Fruit fly (Drosophila melanogaster) whole organism, wandering third instar larva: Measurements from ENCODE around the gene CG12481.

Experiments used
- Abd-B ChIP-seq: fragments of >200 bp; optimal IDR thresholded peaks from 2 replicates; lab custom pipeline; 2017; ENCODE audit warnings: missing biosample characterization, missing genetic modification characterization
- CG32264 ChIP-seq: fragments of 200-800 bp; sonication (Bioruptor generic); optimal IDR thresholded peaks from 2 replicates; lab custom pipeline; 2016; ENCODE audit warnings: missing biosample characterization, missing genetic modification characterization
- CG9705 ChIP-seq: fragments of 200-800 bp; sonication (Bioruptor generic); optimal IDR thresholded peaks from 2 replicates; lab custom pipeline; 2018; ENCODE audit warnings: missing biosample characterization, mild to moderate bottlenecking, missing genetic modification characterization
- CrebA ChIP-seq: fragments of 200-800 bp; sonication (Bioruptor generic); optimal IDR thresholded peaks from 2 replicates; lab custom pipeline; 2016; ENCODE audit warnings: missing biosample characterization, mild to moderate bottlenecking, missing genetic modification characterization, borderline replicate concordance
- Dfd ChIP-seq: fragments of >200 bp; optimal IDR thresholded peaks from 2 replicates; lab custom pipeline; 2017; ENCODE audit warnings: missing biosample characterization, missing genetic modification characterization
- Dif ChIP-seq: fragments of 200-275, 200-300 bp; sonication (Bioruptor generic); optimal IDR thresholded peaks from 2 replicates; lab custom pipeline; 2018; ENCODE audit warnings: missing biosample characterization, missing genetic modification characterization; ENCODE audit not compliant: partially characterized antibody
- Hr78 ChIP-seq: fragments of >200 bp; optimal IDR thresholded peaks from 2 replicates; lab custom pipeline; 2017; ENCODE audit warnings: missing biosample characterization, missing genetic modification characterization
- Hr83 ChIP-seq: fragments of 200-300 bp; sonication (Bioruptor generic); optimal IDR thresholded peaks from 2 replicates; lab custom pipeline; 2016; ENCODE audit warnings: missing biosample characterization, mild to moderate bottlenecking, missing genetic modification characterization, moderate library complexity; ENCODE audit not compliant: poor library complexity, severe bottlenecking
- Mio ChIP-seq: sonication (Bioruptor generic); optimal IDR thresholded peaks from 2 replicates; lab custom pipeline; 2016; ENCODE audit warnings: missing biosample characterization, missing genetic modification characterization
- Myc ChIP-seq: fragments of >200 bp; optimal IDR thresholded peaks from 2 replicates; lab custom pipeline; 2017
- N ChIP-seq: fragments of >200 bp; optimal IDR thresholded peaks from 2 replicates; lab custom pipeline; 2018; ENCODE audit warnings: missing biosample characterization, missing external identifiers, missing genetic modification characterization
- OdsH ChIP-seq: fragments of 200-800 bp; sonication (Bioruptor generic); optimal IDR thresholded peaks from 2 replicates; lab custom pipeline; 2016; ENCODE audit warnings: missing biosample characterization, mild to moderate bottlenecking, missing genetic modification characterization
- Rel ChIP-seq, 2 experiments: fragments of 200-800 bp; sonication (Bioruptor generic) in 1 of 2; optimal IDR thresholded peaks; 2 replicates in 1 of 2; 3 replicates in 1 of 2; lab custom pipeline; 2016 to 2019; ENCODE audit warnings: mild to moderate bottlenecking in 2 of 2, missing biosample characterization in 2 of 2, missing genetic modification characterization in 2 of 2, moderate library complexity in 1 of 2
- Sp1 ChIP-seq: fragments of 200-800 bp; sonication (Bioruptor generic); optimal IDR thresholded peaks from 3 replicates; lab custom pipeline; 2019; ENCODE audit warnings: missing biosample characterization, mild to moderate bottlenecking, missing genetic modification characterization, moderate library complexity
- Vsx2 ChIP-seq: fragments of 200-300, 225-300 bp; sonication (Bioruptor generic); optimal IDR thresholded peaks from 2 replicates; lab custom pipeline; 2018; ENCODE audit warnings: missing biosample characterization, missing genetic modification characterization; ENCODE audit not compliant: partially characterized antibody
- brk ChIP-seq: fragments of 200-800 bp; sonication (Bioruptor generic); optimal IDR thresholded peaks from 2 replicates; lab custom pipeline; 2016; ENCODE audit warnings: missing biosample characterization, mild to moderate bottlenecking, missing genetic modification characterization
- dl ChIP-seq, 2 experiments: fragments of 175-275, 200-275 bp in 1 of 2; fragments of 200-275 bp in 1 of 2; sonication (Bioruptor generic); optimal IDR thresholded peaks; lab custom pipeline; 2018; ENCODE audit warnings: mild to moderate bottlenecking in 2 of 2, missing biosample characterization in 2 of 2, missing genetic modification characterization in 2 of 2, moderate library complexity in 2 of 2; ENCODE audit not compliant: partially characterized antibody in 2 of 2, insufficient read depth in 1 of 2
- dmrt93B ChIP-seq: fragments of 200-800 bp; sonication (Bioruptor generic); optimal IDR thresholded peaks from 2 replicates; lab custom pipeline; 2018; ENCODE audit warnings: missing biosample characterization, mild to moderate bottlenecking, missing genetic modification characterization
- dsf ChIP-seq: sonication (Bioruptor generic); optimal IDR thresholded peaks from 2 replicates; lab custom pipeline; 2016; ENCODE audit warnings: missing biosample characterization, missing genetic modification characterization, borderline replicate concordance
- ey ChIP-seq: fragments of 200-800 bp; sonication (Bioruptor generic); optimal IDR thresholded peaks from 2 replicates; lab custom pipeline; 2016; ENCODE audit warnings: missing biosample characterization, missing genetic modification characterization
- foxo ChIP-seq, 2 experiments: fragments of 200-800 bp; sonication (Bioruptor generic); optimal IDR thresholded peaks; 2 replicates in 1 of 2; 3 replicates in 1 of 2; lab custom pipeline; 2016 to 2017; ENCODE audit warnings: missing biosample characterization in 2 of 2, missing genetic modification characterization in 2 of 2
- fru ChIP-seq: fragments of 200-800 bp; sonication (Bioruptor generic); optimal IDR thresholded peaks from 3 replicates; lab custom pipeline; 2016; ENCODE audit warnings: missing biosample characterization, mild to moderate bottlenecking, missing genetic modification characterization
- h ChIP-seq: fragments of 200-800 bp; sonication (Bioruptor generic); optimal IDR thresholded peaks from 3 replicates; lab custom pipeline; 2016; ENCODE audit warnings: missing biosample characterization, mild to moderate bottlenecking, missing genetic modification characterization
- jim ChIP-seq: fragments of 175-275, 200-325 bp; sonication (Bioruptor generic); optimal IDR thresholded peaks from 2 replicates; lab custom pipeline; 2016; ENCODE audit warnings: missing biosample characterization, mild to moderate bottlenecking, missing genetic modification characterization
- pan ChIP-seq: fragments of >200 bp; optimal IDR thresholded peaks from 2 replicates; lab custom pipeline; 2017
- psq ChIP-seq: fragments of 200-800 bp; sonication (Bioruptor generic); optimal IDR thresholded peaks from 3 replicates; lab custom pipeline; 2017; ENCODE audit warnings: missing biosample characterization, mild to moderate bottlenecking, missing genetic modification characterization, moderate library complexity
- rgr ChIP-seq: fragments of 200-800 bp; sonication (Bioruptor generic); optimal IDR thresholded peaks from 3 replicates; lab custom pipeline; 2016; ENCODE audit warnings: missing biosample characterization, mild to moderate bottlenecking, missing genetic modification characterization
- sage ChIP-seq: fragments of 200-800 bp; sonication (Bioruptor generic); optimal IDR thresholded peaks from 2 replicates; lab custom pipeline; 2016; ENCODE audit warnings: missing biosample characterization, mild to moderate bottlenecking, missing genetic modification characterization
- sv ChIP-seq: fragments of 200-800 bp; sonication (Bioruptor generic); optimal IDR thresholded peaks from 3 replicates; lab custom pipeline; 2016; ENCODE audit warnings: missing biosample characterization, missing genetic modification characterization
- usp ChIP-seq: fragments of >200 bp; optimal IDR thresholded peaks from 2 replicates; lab custom pipeline; 2017; ENCODE audit warnings: missing biosample characterization, missing genetic modification characterization
- woc ChIP-seq: sonication (Bioruptor generic); optimal IDR thresholded peaks from 2 replicates; lab custom pipeline; 2016; ENCODE audit warnings: missing biosample characterization, mild to moderate bottlenecking, missing genetic modification characterization

CG12481 gene

DNA sequence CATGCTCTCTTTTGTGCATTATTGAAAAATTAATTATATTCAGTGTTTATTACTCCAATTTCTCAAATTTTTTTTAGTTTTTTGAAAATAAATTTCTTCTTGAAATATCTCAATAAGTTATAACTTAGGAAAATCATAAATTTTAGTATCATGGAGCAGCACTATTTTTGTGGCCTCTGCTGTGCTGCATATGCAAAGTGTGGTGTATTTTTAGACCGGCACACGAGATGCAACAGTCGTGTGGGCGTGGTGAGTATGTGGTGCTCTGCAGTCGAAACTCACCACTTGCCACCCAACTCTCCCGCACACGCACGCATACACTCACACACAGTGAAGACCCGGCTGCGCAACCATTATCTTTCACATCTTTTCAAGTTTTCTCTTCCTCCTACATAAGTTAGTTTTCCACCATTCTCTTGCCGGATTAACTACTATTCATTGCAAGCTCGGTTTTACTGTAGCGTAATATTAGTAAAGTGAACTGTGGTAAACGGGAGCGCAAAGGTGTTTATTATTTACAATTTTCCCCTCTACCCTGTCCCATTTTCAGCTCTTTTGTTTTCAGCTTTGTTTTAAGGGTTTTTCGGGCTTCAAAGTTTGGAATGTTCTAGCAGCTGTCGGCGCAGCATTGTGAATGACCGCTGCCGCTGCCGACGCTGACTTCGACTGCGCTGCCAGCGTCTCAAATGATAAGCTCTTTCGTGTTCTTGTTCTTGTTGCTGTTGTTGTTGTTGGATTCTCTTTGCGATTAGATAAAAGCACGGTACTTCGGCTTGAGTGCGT lies 21.6 kb downstream of the CG12481 start (continued):
- no peak for TF ChIP-seq Dfd (GFP tag; lab: Kevin White, UChicago)
- peak; percentile 37 for TF ChIP-seq ey (GFP tag; lab: Kevin White, UChicago)
- TF ChIP-seq Myc (lab: Kevin White, UChicago): no peak
- no peak for TF ChIP-seq Abd-B
- TF ChIP-seq OdsH (GFP tag; lab: Kevin White, UChicago): no peak
- TF ChIP-seq pan (lab: Kevin White, UChicago): no peak
- TF ChIP-seq Vsx2 (GFP tag; lab: Kevin White, UChicago): no peak
- TF ChIP-seq, all 38 proteins: peak for 12

DNA sequence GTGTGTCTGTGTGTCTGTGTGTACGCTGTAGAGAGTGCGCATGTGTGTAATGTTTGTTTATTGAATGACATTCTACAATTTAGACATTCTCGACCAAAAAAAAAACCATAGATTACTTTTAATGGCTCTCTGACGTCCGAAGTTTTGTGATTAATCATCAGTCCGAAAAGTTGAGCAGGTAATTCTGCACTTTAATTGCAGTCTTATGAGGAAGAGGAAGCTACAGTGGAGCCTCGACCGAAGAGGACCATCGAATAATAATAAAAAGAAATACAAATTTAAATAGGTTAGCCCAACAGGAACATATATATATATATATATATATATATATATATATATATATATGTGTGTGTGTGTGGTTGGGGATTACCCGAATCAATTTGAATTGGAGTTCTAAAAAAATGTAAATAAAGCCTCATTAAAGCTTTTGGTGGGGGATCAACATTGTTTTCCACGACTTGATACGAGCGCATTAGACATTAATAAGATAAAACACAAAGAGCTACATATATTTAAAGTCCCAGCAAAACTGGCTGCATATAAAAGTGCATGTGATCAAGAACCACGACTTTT lies 22.2 kb downstream of the CG12481 start:
- peak; percentile 2 for TF ChIP-seq fru (GFP tag; lab: Kevin White, UChicago)
- TF ChIP-seq usp (GFP tag; lab: Kevin White, UChicago): no peak
- TF ChIP-seq Rel (GFP tag; optimal IDR thresholded peaks at IDR 0.05; lab: Kevin White, UChicago): no peak
- peak; percentile 62 for TF ChIP-seq Rel (tag; optimal IDR thresholded peaks at IDR 0.05; lab: Kevin White, UChicago)
- TF ChIP-seq sv (GFP tag; lab: Kevin White, UChicago): no peak
- peak; percentile 2 for TF ChIP-seq Sp1 (GFP tag; lab: Kevin White, UChicago)
- no peak for TF ChIP-seq N (GFP tag; lab: Kevin White, UChicago)
- peak; percentile 20 for TF ChIP-seq ey (GFP tag; lab: Kevin White, UChicago)
- no peak for TF ChIP-seq CG32264 (GFP tag; lab: Kevin White, UChicago)
- peak in 1 of 2 experiments; percentile 28 for TF ChIP-seq foxo (GFP tag; optimal IDR thresholded peaks at IDR 0.05; lab: Kevin White, UChicago)
- TF ChIP-seq jim (GFP tag; lab: Kevin White, UChicago): no peak
- TF ChIP-seq Hr78 (GFP tag; lab: Kevin White, UChicago): no peak
- no peak for TF ChIP-seq brk (GFP tag; lab: Kevin White, UChicago)
- peak; percentile 19 for TF ChIP-seq h (GFP tag; lab: Kevin White, UChicago)
- TF ChIP-seq Mio (GFP tag; lab: Kevin White, UChicago): no peak
- no peak for TF ChIP-seq Hr83 (GFP tag; lab: Kevin White, UChicago)
- no peak for TF ChIP-seq pan (lab: Kevin White, UChicago)
- TF ChIP-seq Dfd (GFP tag; lab: Kevin White, UChicago): no peak

- TF ChIP-seq sv (GFP tag; lab: Kevin White, UChicago): no peak
- peak; percentile 24 for TF ChIP-seq Vsx2 (GFP tag; lab: Kevin White, UChicago)
- TF ChIP-seq rgr (GFP tag; lab: Kevin White, UChicago): no peak
- no peak for TF ChIP-seq Abd-B
- TF ChIP-seq dmrt93B (GFP tag; lab: Kevin White, UChicago): no peak
- peak; percentile 31 for TF ChIP-seq fru (GFP tag; lab: Kevin White, UChicago)
- TF ChIP-seq OdsH (GFP tag; lab: Kevin White, UChicago): no peak
- peak; percentile 23 for TF ChIP-seq woc (GFP tag; lab: Kevin White, UChicago)
- no peak for TF ChIP-seq CG9705
- TF ChIP-seq Hr83 (GFP tag; lab: Kevin White, UChicago): no peak
- TF ChIP-seq dl (GFP tag; optimal IDR thresholded peaks at IDR 0.05; lab: Kevin White, UChicago; ENCODE audit: insufficient read depth in 1 of 2, partially characterized antibody in 2 of 2): peak in 1 of 2 experiments; percentile 44
- TF ChIP-seq h (GFP tag; lab: Kevin White, UChicago): peak; percentile 2
- no peak for TF ChIP-seq ey (GFP tag; lab: Kevin White, UChicago)
- TF ChIP-seq CrebA: peak; percentile 29
- TF ChIP-seq dsf (GFP tag; lab: Kevin White, UChicago): no peak
- TF ChIP-seq foxo (GFP tag; optimal IDR thresholded peaks at IDR 0.05; lab: Kevin White, UChicago): peak in 1 of 2 experiments; percentile 7
- TF ChIP-seq psq: peak; percentile 55
- TF ChIP-seq sage (GFP tag; lab: Kevin White, UChicago): no peak
- peak; percentile 66 for TF ChIP-seq Dif (GFP tag; lab: Kevin White, UChicago)
- TF ChIP-seq Rel (GFP tag; optimal IDR thresholded peaks at IDR 0.05; lab: Kevin White, UChicago): no peak
- TF ChIP-seq Rel (tag; optimal IDR thresholded peaks at IDR 0.05; lab: Kevin White, UChicago): peak; percentile 53
These were observed 24.3 kb downstream of the CG12481 start for dm6 chrX:14211250-14211944.
